Fruit fly (Drosophila melanogaster) whole organism, wandering third instar larva: ENCODE measurements around the gene CG33631.

ENCODE experiments used
- Abd-B ChIP-seq: fragments of >200 bp; optimal IDR thresholded peaks from 2 replicates; lab custom pipeline; 2017; ENCODE audit warnings: missing biosample characterization, missing genetic modification characterization
- Dfd ChIP-seq: fragments of >200 bp; optimal IDR thresholded peaks from 2 replicates; lab custom pipeline; 2017; ENCODE audit warnings: missing biosample characterization, missing genetic modification characterization
- Dif ChIP-seq: fragments of 200-275, 200-300 bp; sonication (Bioruptor generic); optimal IDR thresholded peaks from 2 replicates; lab custom pipeline; 2018; ENCODE audit warnings: missing biosample characterization, missing genetic modification characterization; ENCODE audit not compliant: partially characterized antibody
- HLH106 ChIP-seq: fragments of 200-800 bp; optimal IDR thresholded peaks from 3 replicates; lab custom pipeline; 2019; ENCODE audit warnings: missing biosample characterization, mild to moderate bottlenecking, missing genetic modification characterization, moderate library complexity
- Sp1 ChIP-seq: fragments of 200-800 bp; sonication (Bioruptor generic); optimal IDR thresholded peaks from 3 replicates; lab custom pipeline; 2019; ENCODE audit warnings: missing biosample characterization, mild to moderate bottlenecking, missing genetic modification characterization, moderate library complexity
- br ChIP-seq: fragments of 200-800 bp; sonication (Bioruptor generic); optimal IDR thresholded peaks from 2 replicates; lab custom pipeline; 2016; ENCODE audit warnings: missing biosample characterization, missing genetic modification characterization
- fru ChIP-seq: fragments of 200-800 bp; sonication (Bioruptor generic); optimal IDR thresholded peaks from 3 replicates; lab custom pipeline; 2016; ENCODE audit warnings: missing biosample characterization, mild to moderate bottlenecking, missing genetic modification characterization
- psq ChIP-seq: fragments of 200-800 bp; sonication (Bioruptor generic); optimal IDR thresholded peaks from 3 replicates; lab custom pipeline; 2017; ENCODE audit warnings: missing biosample characterization, mild to moderate bottlenecking, missing genetic modification characterization, moderate library complexity
- sage ChIP-seq: fragments of 200-800 bp; sonication (Bioruptor generic); optimal IDR thresholded peaks from 2 replicates; lab custom pipeline; 2016; ENCODE audit warnings: missing biosample characterization, mild to moderate bottlenecking, missing genetic modification characterization

DNA sequence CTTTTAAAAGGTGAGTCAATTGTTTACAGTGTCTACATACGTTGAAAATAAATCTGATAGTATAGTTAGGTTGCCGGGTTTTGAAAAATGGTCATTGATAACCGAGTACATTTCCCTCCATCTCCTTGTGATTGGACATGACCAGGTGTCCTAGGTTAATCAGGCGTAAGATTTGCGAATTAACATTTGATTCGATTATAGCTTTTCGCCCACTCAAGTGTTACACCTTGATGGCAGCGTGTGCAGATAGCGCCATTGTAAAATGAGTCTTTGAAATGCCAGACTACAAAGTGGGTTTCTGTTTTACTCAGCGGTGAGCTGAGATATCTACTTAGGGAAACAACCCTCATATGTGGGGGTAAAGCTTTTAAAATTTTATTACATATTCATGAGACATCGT is 8.8 kb upstream of the CG33631 start:
- TF ChIP-seq fru (GFP tag; lab: Kevin White, UChicago) (no peak), Dif (GFP tag; lab: Kevin White, UChicago) (no peak), Dfd (GFP tag; lab: Kevin White, UChicago) (no peak), Abd-B (GFP tag; lab: Kevin White, UChicago) (no peak), br (no peak), sage (GFP tag; lab: Kevin White, UChicago) (no peak), Sp1 (GFP tag; lab: Kevin White, UChicago) (no peak), psq (GFP tag; lab: Kevin White, UChicago) (no peak), HLH106 (no peak)
